Fruit fly (Drosophila melanogaster): Measurements from ENCODE around the gene CG7810.

Gene CG7810

DNA sequence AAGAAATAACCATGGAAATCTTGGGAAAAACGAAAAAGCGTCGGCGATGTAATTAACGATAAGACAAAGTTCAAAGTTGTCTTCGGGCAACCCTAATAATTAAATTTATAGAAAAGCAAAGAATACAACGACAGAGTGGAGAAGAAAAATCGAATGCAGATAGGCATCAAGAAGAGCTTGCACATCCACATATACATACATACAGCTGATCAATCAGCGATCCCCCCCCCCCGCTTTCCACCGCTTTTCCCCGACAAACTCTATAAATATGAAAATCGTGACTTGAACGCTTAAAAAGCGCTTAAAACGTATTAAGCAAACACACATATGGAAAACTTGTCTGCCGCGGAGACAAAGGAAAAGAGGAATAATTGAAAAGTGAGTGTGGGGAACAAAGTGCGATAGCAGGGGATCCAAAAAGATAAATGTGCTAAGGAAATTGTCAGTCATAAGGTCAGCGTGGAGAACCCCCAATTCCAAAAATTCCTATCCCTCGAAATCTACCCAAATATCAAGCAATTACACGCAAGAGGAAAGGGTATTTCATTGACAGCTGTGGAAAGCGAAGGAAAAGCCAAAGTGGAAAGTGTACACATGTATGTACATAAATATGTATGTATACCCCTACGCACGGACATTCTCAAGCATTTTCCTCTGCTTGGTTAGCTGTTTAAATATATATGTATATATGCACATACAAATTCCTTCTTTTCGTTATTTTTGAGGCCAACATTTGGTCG lies 21.5 kb downstream of the CG7810 start:
- TF ChIP-seq ttk (optimal IDR thresholded peaks at IDR 0.05) (no peak), Sin3A (optimal IDR thresholded peaks at IDR 0.05) (no peak), h (optimal IDR thresholded peaks at IDR 0.05) (no peak), Myc (optimal IDR thresholded peaks at IDR 0.05) (no peak), insv (optimal IDR thresholded peaks at IDR 0.05) (no peak), psq (optimal IDR thresholded peaks at IDR 0.05) (no peak)

- TF ChIP-seq Myc (optimal IDR thresholded peaks at IDR 0.05) (no peak), h (optimal IDR thresholded peaks at IDR 0.05) (no peak), psq (optimal IDR thresholded peaks at IDR 0.05) (no peak), ttk (optimal IDR thresholded peaks at IDR 0.05) (no peak), Sin3A (optimal IDR thresholded peaks at IDR 0.05) (no peak)
Measured at dm6 chr2L:8288087-8288486, 22.9 kb downstream of the CG7810 start.

dm6 chr2L:8286595-8286994 lies 24.4 kb downstream of the CG7810 start:
- TF ChIP-seq Myc (optimal IDR thresholded peaks at IDR 0.05): no peak
- TF ChIP-seq insv (optimal IDR thresholded peaks at IDR 0.05): no peak
- TF ChIP-seq Sin3A (optimal IDR thresholded peaks at IDR 0.05): no peak
- no peak for TF ChIP-seq ttk (optimal IDR thresholded peaks at IDR 0.05)
- TF ChIP-seq h (optimal IDR thresholded peaks at IDR 0.05): no peak
- no peak for TF ChIP-seq psq (optimal IDR thresholded peaks at IDR 0.05)

- TF ChIP-seq h (optimal IDR thresholded peaks at IDR 0.05): no peak
- TF ChIP-seq ttk (optimal IDR thresholded peaks at IDR 0.05): no peak
- no peak for TF ChIP-seq Myc (optimal IDR thresholded peaks at IDR 0.05)
- TF ChIP-seq insv (optimal IDR thresholded peaks at IDR 0.05): no peak
- TF ChIP-seq Sin3A (optimal IDR thresholded peaks at IDR 0.05): no peak
- TF ChIP-seq psq (optimal IDR thresholded peaks at IDR 0.05): no peak
Measured at dm6 chr2L:8284913-8285619, 25.9 kb downstream of the CG7810 start.

dm6 chr2L:8281872-8282271 lies 29.1 kb downstream of the CG7810 start:
- no peak for TF ChIP-seq Myc (optimal IDR thresholded peaks at IDR 0.05)
- TF ChIP-seq psq (optimal IDR thresholded peaks at IDR 0.05): no peak
- no peak for TF ChIP-seq h (optimal IDR thresholded peaks at IDR 0.05)
- TF ChIP-seq Sin3A (optimal IDR thresholded peaks at IDR 0.05): no peak
- no peak for TF ChIP-seq ttk (optimal IDR thresholded peaks at IDR 0.05)
- TF ChIP-seq insv (optimal IDR thresholded peaks at IDR 0.05): no peak

dm6 chr2L:8280225-8280624 lies 30.8 kb downstream of the CG7810 start:
- TF ChIP-seq Myc (optimal IDR thresholded peaks at IDR 0.05) (no peak), psq (optimal IDR thresholded peaks at IDR 0.05) (no peak), Sin3A (optimal IDR thresholded peaks at IDR 0.05) (no peak), h (optimal IDR thresholded peaks at IDR 0.05) (no peak), insv (optimal IDR thresholded peaks at IDR 0.05) (no peak), ttk (optimal IDR thresholded peaks at IDR 0.05) (no peak)

DNA sequence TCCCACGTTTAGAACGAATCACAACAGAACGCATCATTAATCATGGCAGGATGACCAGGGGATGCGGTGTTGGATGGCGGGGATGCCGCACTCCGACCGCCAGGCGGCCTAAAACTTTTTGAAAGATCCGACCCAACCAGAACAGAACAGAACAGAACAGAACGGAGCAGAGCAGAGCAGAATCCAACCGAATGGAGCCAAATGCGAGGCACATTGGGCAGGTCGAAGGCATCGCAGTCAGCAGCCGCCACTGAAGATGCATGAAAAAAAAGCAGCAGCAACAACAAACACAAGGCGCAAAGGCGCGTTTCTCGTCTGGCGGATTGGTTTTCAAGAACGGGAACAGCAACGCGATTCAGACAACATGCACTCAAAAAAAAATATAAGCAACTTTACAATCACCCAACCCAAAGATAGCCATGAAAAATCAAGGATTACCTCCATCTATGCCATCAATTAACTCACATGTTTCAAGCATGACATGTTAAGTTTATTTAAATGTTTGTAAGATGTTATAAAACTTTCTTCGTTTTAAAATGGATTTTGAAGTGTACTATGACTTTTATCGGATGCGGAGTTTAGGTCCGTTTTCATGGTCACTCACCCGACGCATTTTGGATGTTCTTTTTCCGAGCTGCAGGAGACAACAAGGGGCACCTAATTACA lies 31.5 kb downstream of the CG7810 start:
- TF ChIP-seq Sin3A (optimal IDR thresholded peaks at IDR 0.05) (no peak), insv (optimal IDR thresholded peaks at IDR 0.05) (no peak)

dm6 chr2L:8277561-8278201 lies 33.3 kb downstream of the CG7810 start:
- TF ChIP-seq psq (optimal IDR thresholded peaks at IDR 0.05): no peak
- TF ChIP-seq Myc (optimal IDR thresholded peaks at IDR 0.05): no peak
- no peak for TF ChIP-seq Sin3A (optimal IDR thresholded peaks at IDR 0.05)
- no peak for TF ChIP-seq ttk (optimal IDR thresholded peaks at IDR 0.05)
- no peak for TF ChIP-seq h (optimal IDR thresholded peaks at IDR 0.05)
- TF ChIP-seq insv (optimal IDR thresholded peaks at IDR 0.05): no peak

dm6 chr2L:8276880-8277279 lies 34.1 kb downstream of the CG7810 start:
- TF ChIP-seq ttk (optimal IDR thresholded peaks at IDR 0.05): no peak
- no peak for TF ChIP-seq psq (optimal IDR thresholded peaks at IDR 0.05)
- no peak for TF ChIP-seq h (optimal IDR thresholded peaks at IDR 0.05)
- no peak for TF ChIP-seq Sin3A (optimal IDR thresholded peaks at IDR 0.05)
- TF ChIP-seq insv (optimal IDR thresholded peaks at IDR 0.05): no peak
- TF ChIP-seq Myc (optimal IDR thresholded peaks at IDR 0.05): no peak

DNA sequence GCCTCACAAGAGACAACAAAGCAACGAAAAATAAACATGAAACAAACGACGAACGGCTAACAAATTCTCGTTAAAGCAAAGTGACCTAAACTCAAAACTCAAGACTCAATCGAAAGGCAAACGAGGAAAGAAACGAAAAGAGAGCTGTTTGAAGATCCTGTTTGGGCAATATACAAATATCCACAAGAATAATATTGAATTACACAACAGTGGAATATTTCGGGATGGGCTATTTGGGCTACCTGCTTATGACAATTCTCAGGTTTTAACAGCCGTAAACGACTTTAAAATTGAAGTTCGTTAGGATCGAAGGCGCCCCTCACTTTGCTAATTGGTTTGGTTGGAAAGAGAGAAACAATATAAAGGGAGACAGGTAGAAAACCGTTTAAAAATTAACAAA lies 34.7 kb downstream of the CG7810 start:
- TF ChIP-seq Myc (optimal IDR thresholded peaks at IDR 0.05) (no peak), h (optimal IDR thresholded peaks at IDR 0.05) (no peak), psq (optimal IDR thresholded peaks at IDR 0.05) (no peak), insv (optimal IDR thresholded peaks at IDR 0.05) (no peak), Sin3A (optimal IDR thresholded peaks at IDR 0.05) (no peak), ttk (optimal IDR thresholded peaks at IDR 0.05) (no peak)

DNA sequence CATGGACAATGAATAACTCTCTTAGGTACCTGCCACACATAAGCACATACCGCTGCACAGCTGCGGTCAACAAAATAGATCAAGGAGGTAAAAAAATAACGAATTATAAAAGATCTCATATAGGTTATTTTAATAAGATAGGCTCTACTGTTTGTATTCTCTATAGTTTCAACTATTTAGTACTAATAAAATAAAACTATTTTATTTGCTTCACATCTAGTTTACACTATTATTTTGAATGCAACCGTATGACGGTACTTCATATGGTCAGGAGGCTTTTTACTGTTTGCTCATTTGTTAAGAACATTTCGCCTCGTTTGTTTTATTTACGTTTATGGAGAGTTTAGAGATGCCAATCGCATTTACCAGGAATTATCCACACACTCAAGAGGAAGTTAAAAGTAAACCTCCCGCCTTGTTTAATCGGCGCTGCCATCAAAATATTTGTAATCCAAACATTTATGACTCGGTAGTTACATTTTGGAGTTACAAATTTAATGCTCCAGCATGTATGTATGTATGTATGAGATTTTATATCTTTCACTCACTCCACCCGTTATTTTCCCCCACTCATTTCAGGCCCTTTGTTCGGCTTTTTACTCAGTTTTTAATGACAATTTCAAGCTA lies 35.9 kb downstream of the CG7810 start:
- TF ChIP-seq psq (optimal IDR thresholded peaks at IDR 0.05) (no peak), Myc (optimal IDR thresholded peaks at IDR 0.05) (no peak), Sin3A (optimal IDR thresholded peaks at IDR 0.05) (no peak), insv (optimal IDR thresholded peaks at IDR 0.05) (no peak), h (optimal IDR thresholded peaks at IDR 0.05) (no peak), ttk (optimal IDR thresholded peaks at IDR 0.05) (no peak)

All from Kc167 (cell line).